Worm (Caenorhabditis elegans) whole organism, midembryonic: ENCODE measurements around the gene C54F6.3.

Experiments
- cog-1 ChIP-seq: sonication (generic microtip); optimal IDR thresholded peaks from 2 replicates; lab custom pipeline; 2016; ENCODE audit warnings: missing genetic modification characterization, missing compliant biosample characterization
- flt-1 ChIP-seq: fragments of 200-800 bp; sonication (Bioruptor generic); IDR thresholded peaks from 2 replicates; pipeline ENCODE4 v1.3.6; 2022; ENCODE audit warnings: missing genetic modification characterization, missing compliant biosample characterization
- ref-1 ChIP-seq: fragments of 200-800 bp; sonication (Bioruptor generic); conservative IDR thresholded peaks from 2 replicates; pipeline ENCODE4 v1.3.6; 2022; ENCODE audit warnings: missing genetic modification reagents, missing genetic modification characterization, missing compliant biosample characterization

DNA sequence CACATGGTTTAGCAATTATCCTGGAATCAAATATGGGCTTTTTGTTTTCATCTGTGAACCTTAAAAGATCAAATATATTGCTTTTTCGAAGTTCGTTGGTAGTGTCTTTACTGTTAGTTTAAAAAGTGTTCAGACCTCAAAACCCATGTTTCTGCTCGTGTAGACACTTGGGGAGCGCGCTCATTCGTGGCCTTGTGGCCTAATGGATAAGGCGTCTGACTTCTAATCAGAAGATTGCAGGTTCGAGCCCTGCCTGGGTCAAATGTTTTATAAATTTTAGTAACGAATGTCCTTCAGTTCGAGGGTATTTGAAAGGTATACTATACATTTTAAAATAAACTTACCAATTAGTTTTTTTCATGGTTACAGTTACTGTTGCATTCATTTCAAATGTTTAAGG lies 26.8 kb upstream of the C54F6.3 start:
- TF ChIP-seq flt-1 (GFP tag; lab: Robert Waterston, UW) = no peak
- no peak for TF ChIP-seq ref-1 (GFP tag; lab: Robert Waterston, UW)
- no peak for TF ChIP-seq cog-1
